Worm (Caenorhabditis elegans) whole organism, midembryonic: Measurements from ENCODE around the gene H14A12.5.

Experiments
- T22C8.4 ChIP-seq: fragments of 200-800 bp; sonication (Bioruptor generic); IDR thresholded peaks from 2 replicates; pipeline ENCODE4 v1.3.6; 2022; ENCODE audit warnings: missing genetic modification characterization, missing compliant biosample characterization
- cog-1 ChIP-seq: sonication (generic microtip); optimal IDR thresholded peaks from 2 replicates; lab custom pipeline; 2016; ENCODE audit warnings: missing genetic modification characterization, missing compliant biosample characterization
- flt-1 ChIP-seq: fragments of 200-800 bp; sonication (Bioruptor generic); IDR thresholded peaks from 2 replicates; pipeline ENCODE4 v1.3.6; 2022; ENCODE audit warnings: missing genetic modification characterization, missing compliant biosample characterization
- klf-2 ChIP-seq: fragments of 200-800 bp; sonication (Bioruptor generic); conservative IDR thresholded peaks from 2 replicates; pipeline ENCODE4 v1.3.6; 2022; ENCODE audit warnings: missing genetic modification reagents, missing genetic modification characterization, missing compliant biosample characterization
- med-1 ChIP-seq: sonication (generic microtip); optimal IDR thresholded peaks from 2 replicates; lab custom pipeline; 2017; ENCODE audit warnings: missing genetic modification characterization, mild to moderate bottlenecking, missing compliant biosample characterization, antibody characterized with exemption, missing genetic modification reagents; ENCODE audit not compliant: insufficient read depth
- ref-1 ChIP-seq: fragments of 200-800 bp; sonication (Bioruptor generic); conservative IDR thresholded peaks from 2 replicates; pipeline ENCODE4 v1.3.6; 2022; ENCODE audit warnings: missing genetic modification reagents, missing genetic modification characterization, missing compliant biosample characterization
- tab-1 ChIP-seq: fragments of 200-800 bp; sonication (Bioruptor generic); IDR thresholded peaks from 2 replicates; pipeline ENCODE4 v1.3.6; 2022; ENCODE audit warnings: missing genetic modification characterization, missing compliant biosample characterization
- ztf-23 ChIP-seq: fragments of 200-800 bp; sonication (Bioruptor generic); IDR thresholded peaks from 2 replicates; pipeline ENCODE4 v1.3.6; 2022; ENCODE audit warnings: missing genetic modification reagents, missing genetic modification characterization, missing compliant biosample characterization
- ztf-29 ChIP-seq: fragments of 200-800 bp; sonication (Bioruptor generic); IDR thresholded peaks from 2 replicates; pipeline ENCODE4 v1.3.6; 2022; ENCODE audit warnings: missing genetic modification reagents, missing genetic modification characterization, missing compliant biosample characterization

Gene H14A12.5

DNA sequence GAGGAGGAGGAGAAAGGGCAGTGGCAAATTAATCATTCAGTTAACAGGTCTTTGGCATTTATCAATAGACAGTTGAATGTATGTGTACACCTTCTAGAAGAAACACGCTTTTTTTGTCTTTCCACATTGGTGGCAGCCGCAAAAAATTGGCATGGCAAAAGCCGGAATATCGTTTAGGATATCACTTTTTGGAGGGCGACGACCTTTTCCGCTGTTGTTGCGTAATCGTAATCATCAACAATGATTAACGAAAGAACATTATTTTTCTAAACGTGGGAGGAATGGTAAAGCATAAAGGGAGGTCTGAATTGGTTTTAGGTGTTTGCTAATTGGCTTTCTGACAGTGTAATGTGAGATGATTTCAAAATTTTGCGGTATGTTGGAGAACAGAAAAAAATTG is 23.1 kb upstream of the H14A12.5 start:
- TF ChIP-seq T22C8.4 (GFP tag; lab: Robert Waterston, UW), result no peak
- no peak for TF ChIP-seq ztf-29 (GFP tag; lab: Robert Waterston, UW)
- TF ChIP-seq ztf-23 (GFP tag; lab: Robert Waterston, UW), result no peak
- no peak for TF ChIP-seq med-1
- TF ChIP-seq cog-1 (tag; lab: Kevin White, UChicago), result no peak
- no peak for TF ChIP-seq klf-2 (GFP tag; lab: Robert Waterston, UW)
- TF ChIP-seq ref-1 (GFP tag; lab: Robert Waterston, UW), result no peak
- no peak for TF ChIP-seq tab-1
- no peak for TF ChIP-seq flt-1 (GFP tag; lab: Robert Waterston, UW)

DNA sequence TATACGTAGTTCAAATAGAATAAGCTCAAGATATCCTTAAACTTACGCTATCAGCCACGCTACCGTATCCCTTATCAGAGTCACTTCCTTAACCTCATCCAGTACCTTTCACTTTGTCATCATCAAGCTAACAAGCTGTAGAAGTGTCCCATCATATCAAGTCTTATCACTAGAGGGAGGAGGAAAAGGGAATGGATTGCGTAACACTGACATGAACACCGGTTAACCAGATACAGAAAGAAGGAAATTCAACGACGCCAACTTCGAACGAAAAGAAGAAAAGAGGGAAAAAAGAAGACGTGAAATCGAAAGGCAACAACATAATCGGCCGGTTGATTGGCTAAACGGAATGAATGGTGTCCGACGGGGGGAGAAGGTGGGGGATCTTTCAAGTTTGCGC is 21.2 kb upstream of the H14A12.5 start:
- TF ChIP-seq ztf-29 (GFP tag; lab: Robert Waterston, UW), result no peak
- no peak for TF ChIP-seq flt-1 (GFP tag; lab: Robert Waterston, UW)
- no peak for TF ChIP-seq med-1
- TF ChIP-seq ref-1 (GFP tag; lab: Robert Waterston, UW), result no peak
- TF ChIP-seq cog-1 (tag; lab: Kevin White, UChicago), result no peak
- TF ChIP-seq klf-2 (GFP tag; lab: Robert Waterston, UW), result no peak
- TF ChIP-seq tab-1, result no peak
- TF ChIP-seq T22C8.4 (GFP tag; lab: Robert Waterston, UW), result no peak
- no peak for TF ChIP-seq ztf-23 (GFP tag; lab: Robert Waterston, UW)

DNA sequence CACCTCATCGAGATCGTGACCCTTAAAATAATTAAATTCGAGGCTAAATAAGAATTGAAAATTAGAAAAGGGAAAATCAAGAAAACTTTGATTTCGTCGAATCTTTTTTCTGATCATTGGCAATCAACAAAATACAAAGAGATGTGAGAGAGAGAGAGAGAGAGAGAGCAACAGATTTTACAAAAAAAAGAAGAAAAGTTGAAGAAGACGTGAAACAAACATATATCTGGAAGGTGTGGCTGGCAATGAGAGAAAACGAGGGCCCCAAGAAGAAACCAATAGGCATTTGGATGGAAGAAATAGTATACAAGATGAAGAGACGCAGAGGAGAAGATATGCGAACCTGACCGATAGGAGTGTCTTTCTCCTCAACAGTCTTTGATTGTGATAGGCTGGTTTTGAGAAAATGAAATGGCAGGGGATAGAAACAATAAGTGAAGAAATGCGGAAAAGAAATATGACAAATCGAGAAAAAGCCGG is 20.2 kb upstream of the H14A12.5 start, which contains the start of gene mup-4:
TSS of gene mup-4 (minus strand) at position 51 of the 480 bp plus-strand sequence.
- no peak for TF ChIP-seq cog-1 (tag; lab: Kevin White, UChicago)
- no peak for TF ChIP-seq ref-1 (GFP tag; lab: Robert Waterston, UW)
- no peak for TF ChIP-seq klf-2 (GFP tag; lab: Robert Waterston, UW)
- TF ChIP-seq tab-1, result no peak
- TF ChIP-seq T22C8.4 (GFP tag; lab: Robert Waterston, UW), result no peak

DNA sequence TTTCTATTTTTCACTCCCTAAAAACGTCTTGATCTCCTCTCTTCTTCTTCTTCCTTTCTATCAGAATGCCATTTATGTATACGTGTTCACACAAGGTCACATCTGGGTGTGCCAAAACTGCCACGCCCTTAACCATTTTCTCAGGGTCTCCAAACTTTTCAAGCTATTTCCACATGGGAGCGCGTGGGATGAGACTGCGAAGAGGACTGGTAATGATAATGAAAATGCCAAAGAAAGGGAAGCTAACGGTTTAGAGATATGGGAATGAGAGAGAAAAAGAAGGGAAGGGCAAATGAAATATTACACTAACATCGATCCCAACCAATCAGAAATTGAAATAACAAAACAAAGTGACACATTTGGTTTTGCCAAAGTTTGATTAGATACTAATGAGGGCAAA is 19.4 kb upstream of the H14A12.5 start:
- TF ChIP-seq ztf-23 (GFP tag; lab: Robert Waterston, UW) (no peak), ref-1 (GFP tag; lab: Robert Waterston, UW) (no peak), cog-1 (tag; lab: Kevin White, UChicago) (no peak), ztf-29 (GFP tag; lab: Robert Waterston, UW) (no peak), T22C8.4 (GFP tag; lab: Robert Waterston, UW) (no peak), flt-1 (GFP tag; lab: Robert Waterston, UW) (no peak), med-1 (no peak), klf-2 (GFP tag; lab: Robert Waterston, UW) (no peak), tab-1 (no peak)

DNA sequence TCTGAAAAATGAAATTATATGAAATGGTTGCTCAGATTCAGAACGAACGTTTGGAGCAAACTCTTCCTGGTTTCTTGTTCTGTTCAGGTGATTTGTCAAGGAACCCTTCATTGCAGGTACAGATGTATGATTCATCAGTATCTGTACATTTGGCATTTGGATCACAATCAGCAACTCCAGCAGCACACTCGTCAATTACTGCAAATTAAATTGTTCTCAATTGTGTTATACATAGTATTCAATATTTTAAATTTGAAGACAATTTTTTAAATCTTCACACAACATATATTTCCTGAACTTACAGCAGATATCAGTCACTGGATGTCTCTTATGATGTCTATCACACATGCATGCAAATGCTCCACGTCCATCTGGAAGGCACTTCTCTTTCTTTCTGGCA is 15.9 kb upstream of the H14A12.5 start:
- TF ChIP-seq ztf-29 (GFP tag; lab: Robert Waterston, UW) (no peak), klf-2 (GFP tag; lab: Robert Waterston, UW) (no peak), ztf-23 (GFP tag; lab: Robert Waterston, UW) (no peak), cog-1 (tag; lab: Kevin White, UChicago) (no peak), T22C8.4 (GFP tag; lab: Robert Waterston, UW) (no peak), ref-1 (GFP tag; lab: Robert Waterston, UW) (no peak)

DNA sequence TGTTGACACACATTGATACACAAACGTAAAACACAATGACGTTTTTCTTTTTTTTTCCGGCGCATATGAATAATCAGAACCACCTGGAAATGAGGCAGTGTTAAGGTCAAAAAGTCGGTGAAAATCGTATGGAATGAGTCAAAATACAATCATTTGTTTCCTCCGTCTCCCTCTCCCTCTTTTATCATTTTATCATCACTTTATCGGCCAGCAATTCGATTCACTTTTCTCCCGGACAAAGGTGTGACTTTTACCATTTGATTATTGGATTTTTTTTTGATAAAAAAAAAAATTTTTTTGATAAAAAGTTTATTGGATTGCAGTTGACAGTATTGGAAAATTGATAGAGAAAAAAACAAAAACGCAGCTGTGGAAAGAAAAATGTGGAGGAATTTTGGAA is 10.1 kb upstream of the H14A12.5 start:
- no peak for TF ChIP-seq T22C8.4 (GFP tag; lab: Robert Waterston, UW)
- TF ChIP-seq flt-1 (GFP tag; lab: Robert Waterston, UW), result no peak
- TF ChIP-seq klf-2 (GFP tag; lab: Robert Waterston, UW), result no peak
- TF ChIP-seq ztf-23 (GFP tag; lab: Robert Waterston, UW), result no peak
- no peak for TF ChIP-seq tab-1

DNA sequence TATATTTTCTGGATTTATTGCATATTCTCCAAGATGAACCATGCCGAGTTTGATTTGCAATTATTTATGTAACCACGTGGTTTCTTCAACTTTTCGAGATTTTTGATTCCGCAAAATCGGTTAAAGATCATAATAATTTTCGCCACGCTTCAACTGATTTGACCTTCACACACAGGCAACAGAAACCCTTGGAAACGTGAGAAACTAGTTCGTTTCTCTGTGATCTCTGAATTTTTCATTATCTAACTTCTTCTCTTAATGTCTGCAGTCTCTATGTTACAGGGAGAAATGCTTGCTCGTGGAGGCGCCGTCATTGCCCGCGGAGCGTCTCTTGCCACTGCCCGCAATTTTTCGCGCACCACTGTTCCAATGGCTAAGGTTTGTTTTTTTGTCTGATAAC is 3.5 kb downstream of the H14A12.5 start, which contains the start of gene fum-1:
TSS of gene fum-1 (plus strand) at position 259 of the 400 bp plus-strand sequence.
- no peak for TF ChIP-seq med-1
- no peak for TF ChIP-seq klf-2 (GFP tag; lab: Robert Waterston, UW)
- peak; percentile 6 for TF ChIP-seq cog-1 (tag; lab: Kevin White, UChicago)

DNA sequence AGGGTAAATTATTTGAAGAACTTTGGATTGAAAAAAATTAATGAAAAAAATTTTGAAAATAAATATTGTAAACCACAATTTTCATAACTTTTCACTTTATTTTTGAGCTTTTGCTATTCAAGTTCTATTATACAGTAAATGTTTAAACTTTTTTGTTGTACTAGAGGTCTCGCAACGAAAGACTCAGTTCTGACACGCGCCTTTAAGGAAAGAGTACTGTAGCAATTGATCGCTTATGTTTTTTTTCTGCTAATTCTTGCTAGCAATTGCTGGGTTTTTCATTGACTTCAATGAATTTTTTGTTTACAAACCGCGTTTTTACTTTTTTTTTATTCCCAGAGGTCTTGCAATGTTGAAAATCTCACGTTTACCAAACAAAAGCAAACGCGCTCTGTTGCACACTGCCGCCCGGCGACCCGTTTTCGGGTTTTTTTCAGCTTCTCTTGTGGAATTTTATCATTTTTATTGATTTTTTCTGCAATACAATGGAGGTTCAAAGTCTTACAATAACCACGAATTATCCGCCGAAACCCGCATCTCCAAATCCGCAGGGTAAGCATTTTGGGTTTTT is 5.4 kb downstream of the H14A12.5 start, which contains the start of gene H14A12.3:
TSS of gene H14A12.3 (plus strand) at position 360 of the 571 bp plus-strand sequence.
- no peak for TF ChIP-seq T22C8.4 (GFP tag; lab: Robert Waterston, UW)
- no peak for TF ChIP-seq ztf-23 (GFP tag; lab: Robert Waterston, UW)
- no peak for TF ChIP-seq ztf-29 (GFP tag; lab: Robert Waterston, UW)
- no peak for TF ChIP-seq flt-1 (GFP tag; lab: Robert Waterston, UW)
- TF ChIP-seq ref-1 (GFP tag; lab: Robert Waterston, UW), result no peak
- TF ChIP-seq cog-1 (tag; lab: Kevin White, UChicago), result no peak
- no peak for TF ChIP-seq tab-1
- TF ChIP-seq klf-2 (GFP tag; lab: Robert Waterston, UW), result no peak
- TF ChIP-seq med-1, result no peak

DNA sequence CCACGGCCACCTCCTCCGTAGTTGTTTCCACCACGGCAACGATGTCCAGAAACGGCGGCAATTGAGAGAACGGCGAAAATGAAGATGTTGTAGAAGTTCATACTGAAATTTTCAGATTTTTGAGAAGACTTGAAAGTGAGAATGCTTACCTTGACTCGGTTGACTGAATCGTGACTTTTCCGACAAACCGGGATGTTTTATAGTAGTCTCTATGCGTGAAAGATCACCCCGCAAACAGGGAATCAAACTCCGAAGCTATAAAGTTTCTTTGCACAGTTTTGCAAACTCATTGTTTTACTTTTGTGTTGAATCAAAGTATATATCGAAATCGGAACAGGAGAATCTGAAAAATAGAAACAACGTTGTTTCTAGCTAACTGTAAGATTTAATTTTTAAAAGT is 6.6 kb downstream of the H14A12.5 start, which contains the start of gene fipr-20:
TSS of gene fipr-20 (minus strand) at position 101 of the 400 bp plus-strand sequence.
- TF ChIP-seq flt-1 (GFP tag; lab: Robert Waterston, UW) (no peak), ztf-29 (GFP tag; lab: Robert Waterston, UW) (no peak), cog-1 (tag; lab: Kevin White, UChicago) (no peak), T22C8.4 (GFP tag; lab: Robert Waterston, UW) (no peak), tab-1 (no peak), klf-2 (GFP tag; lab: Robert Waterston, UW) (no peak), ztf-23 (GFP tag; lab: Robert Waterston, UW) (no peak), ref-1 (GFP tag; lab: Robert Waterston, UW) (no peak)

DNA sequence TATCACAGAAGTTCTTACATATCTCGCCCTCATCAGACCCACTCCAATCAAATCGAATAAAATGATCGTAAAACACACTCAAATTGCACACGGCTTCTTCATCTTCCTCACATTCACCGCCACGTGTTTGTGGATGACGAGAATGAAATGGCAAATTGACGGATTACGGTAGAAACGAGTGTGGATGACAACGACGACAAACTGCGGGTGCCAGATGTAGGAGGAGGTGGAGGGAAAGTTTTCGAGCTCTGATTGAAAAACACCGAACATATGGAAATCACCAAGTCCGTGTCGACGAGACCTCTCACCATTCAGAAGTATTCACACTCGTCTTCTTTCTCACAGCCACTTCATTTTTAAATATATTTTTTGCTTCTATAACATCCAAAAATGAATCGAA is 8.9 kb downstream of the H14A12.5 start, which contains the start of gene mls-1:
TSS of gene mls-1 (plus strand) at position 324 of the 400 bp plus-strand sequence.
- TF ChIP-seq ztf-23 (GFP tag; lab: Robert Waterston, UW) (no peak), tab-1 (no peak), T22C8.4 (GFP tag; lab: Robert Waterston, UW) (no peak), ref-1 (GFP tag; lab: Robert Waterston, UW) (no peak)
